Worm (Caenorhabditis elegans): ENCODE data around the gene spig-7.

Gene spig-7

ce11 chrV:1456614-1457013 lies 38.0 kb upstream of the spig-7 start:
- no peak for TF ChIP-seq flt-1 (GFP tag; IDR thresholded peaks at IDR 0.05)
- no peak for TF ChIP-seq tbx-37 (GFP tag; conservative IDR thresholded peaks at IDR 0.05)
- no peak for TF ChIP-seq tra-4 (tag; optimal IDR thresholded peaks at IDR 0.05)
- no peak for TF ChIP-seq ets-7 (tag; optimal IDR thresholded peaks at IDR 0.05)
- no peak for TF ChIP-seq B0310.2 (tag; optimal IDR thresholded peaks at IDR 0.05)
- TF ChIP-seq sea-1 (GFP tag; conservative IDR thresholded peaks at IDR 0.05), result no peak
- no peak for TF ChIP-seq scrt-1 (GFP tag; IDR thresholded peaks at IDR 0.05)

ce11 chrV:1459374-1459926 lies 35.1 kb upstream of the spig-7 start:
- TF ChIP-seq flt-1 (GFP tag; IDR thresholded peaks at IDR 0.05) (no peak), tbx-11 (GFP tag; IDR thresholded peaks at IDR 0.05) (no peak), hnd-1 (tag; optimal IDR thresholded peaks at IDR 0.05) (no peak)

ce11 chrV:1460069-1460468 lies 34.5 kb upstream of the spig-7 start, which contains the start of gene hacd-1:
hacd-1 (plus strand) TSS chrV:1460369.
- no peak for TF ChIP-seq hmg-4 (GFP tag; optimal IDR thresholded peaks at IDR 0.05)
- TF ChIP-seq tbx-37 (GFP tag; conservative IDR thresholded peaks at IDR 0.05), result no peak
- no peak for TF ChIP-seq B0310.2 (tag; optimal IDR thresholded peaks at IDR 0.05)
- no peak for TF ChIP-seq pes-1 (GFP tag; IDR thresholded peaks at IDR 0.05)
- no peak for TF ChIP-seq scrt-1 (GFP tag; IDR thresholded peaks at IDR 0.05)
- TF ChIP-seq hnd-1 (tag; optimal IDR thresholded peaks at IDR 0.05), result no peak
- TF ChIP-seq ceh-36 (tag; optimal IDR thresholded peaks at IDR 0.05), result no peak
- no peak for TF ChIP-seq ceh-13 (GFP tag; optimal IDR thresholded peaks at IDR 0.05)
- no peak for TF ChIP-seq ama-1 (optimal IDR thresholded peaks at IDR 0.05)
- TF ChIP-seq tra-4 (tag; optimal IDR thresholded peaks at IDR 0.05), result no peak
- no peak for TF ChIP-seq tbx-11 (GFP tag; IDR thresholded peaks at IDR 0.05)
- no peak for TF ChIP-seq aly-1 (tag; optimal IDR thresholded peaks at IDR 0.05)
- TF ChIP-seq sea-1 (GFP tag; conservative IDR thresholded peaks at IDR 0.05), result no peak
- TF ChIP-seq ets-7 (tag; optimal IDR thresholded peaks at IDR 0.05), result no peak
- TF ChIP-seq F13C5.2 (tag; optimal IDR thresholded peaks at IDR 0.05), result no peak

ce11 chrV:1464543-1465040 lies 30.0 kb upstream of the spig-7 start, which contains the start of the genes fpn-1.2 and pqn-54:
fpn-1.2 (minus strand) TSS chrV:1464699.
pqn-54 (plus strand) TSS chrV:1464990.
- TF ChIP-seq hmbx-1 (tag; optimal IDR thresholded peaks at IDR 0.05) (no peak), tbx-37 (GFP tag; conservative IDR thresholded peaks at IDR 0.05) (no peak), B0310.2 (tag; optimal IDR thresholded peaks at IDR 0.05) (no peak), F13C5.2 (tag; optimal IDR thresholded peaks at IDR 0.05) (no peak), ceh-13 (GFP tag; optimal IDR thresholded peaks at IDR 0.05) (no peak), hnd-1 (tag; optimal IDR thresholded peaks at IDR 0.05) (no peak), pes-1 (GFP tag; IDR thresholded peaks at IDR 0.05) (no peak), scrt-1 (GFP tag; IDR thresholded peaks at IDR 0.05) (no peak), hmg-4 (GFP tag; optimal IDR thresholded peaks at IDR 0.05) (no peak), sea-1 (GFP tag; conservative IDR thresholded peaks at IDR 0.05) (no peak), tra-4 (tag; optimal IDR thresholded peaks at IDR 0.05) (no peak), ceh-36 (tag; optimal IDR thresholded peaks at IDR 0.05) (no peak), aly-1 (tag; optimal IDR thresholded peaks at IDR 0.05) (no peak), flt-1 (GFP tag; IDR thresholded peaks at IDR 0.05) (no peak)

- TF ChIP-seq hmg-4 (GFP tag; optimal IDR thresholded peaks at IDR 0.05) (no peak), ceh-36 (tag; optimal IDR thresholded peaks at IDR 0.05) (no peak), scrt-1 (GFP tag; IDR thresholded peaks at IDR 0.05) (no peak), pes-1 (GFP tag; IDR thresholded peaks at IDR 0.05) (no peak), tbx-11 (GFP tag; IDR thresholded peaks at IDR 0.05) (no peak), aly-1 (tag; optimal IDR thresholded peaks at IDR 0.05) (no peak), sea-1 (GFP tag; conservative IDR thresholded peaks at IDR 0.05) (no peak), tra-4 (tag; optimal IDR thresholded peaks at IDR 0.05) (no peak), ama-1 (optimal IDR thresholded peaks at IDR 0.05) (no peak), ceh-13 (GFP tag; optimal IDR thresholded peaks at IDR 0.05) (no peak), ets-7 (tag; optimal IDR thresholded peaks at IDR 0.05) (no peak), hnd-1 (tag; optimal IDR thresholded peaks at IDR 0.05) (no peak), B0310.2 (tag; optimal IDR thresholded peaks at IDR 0.05) (no peak), F13C5.2 (tag; optimal IDR thresholded peaks at IDR 0.05) (no peak)
Observed at ce11 chrV:1465932-1466331, 28.6 kb upstream of the spig-7 start.

- TF ChIP-seq ama-1 (optimal IDR thresholded peaks at IDR 0.05) (no peak), B0310.2 (tag; optimal IDR thresholded peaks at IDR 0.05) (no peak), tra-4 (tag; optimal IDR thresholded peaks at IDR 0.05) (no peak), F13C5.2 (tag; optimal IDR thresholded peaks at IDR 0.05) (no peak), ceh-13 (GFP tag; optimal IDR thresholded peaks at IDR 0.05) (no peak)
Observed at ce11 chrV:1466949-1467348, 27.6 kb upstream of the spig-7 start.

ce11 chrV:1467444-1467843 lies 27.1 kb upstream of the spig-7 start, which contains the start of gene gid-8:
gid-8 (plus strand) TSS chrV:1467744.
- no peak for TF ChIP-seq tbx-37 (GFP tag; conservative IDR thresholded peaks at IDR 0.05)
- TF ChIP-seq tra-4 (tag; optimal IDR thresholded peaks at IDR 0.05), result no peak
- no peak for TF ChIP-seq tbx-11 (GFP tag; IDR thresholded peaks at IDR 0.05)
- TF ChIP-seq ceh-36 (tag; optimal IDR thresholded peaks at IDR 0.05), result no peak
- no peak for TF ChIP-seq hnd-1 (tag; optimal IDR thresholded peaks at IDR 0.05)
- TF ChIP-seq F13C5.2 (tag; optimal IDR thresholded peaks at IDR 0.05), result no peak
- TF ChIP-seq flt-1 (GFP tag; IDR thresholded peaks at IDR 0.05), result no peak
- TF ChIP-seq ama-1 (optimal IDR thresholded peaks at IDR 0.05), result no peak
- TF ChIP-seq B0310.2 (tag; optimal IDR thresholded peaks at IDR 0.05), result no peak
- TF ChIP-seq pes-1 (GFP tag; IDR thresholded peaks at IDR 0.05), result no peak
- no peak for TF ChIP-seq ets-7 (tag; optimal IDR thresholded peaks at IDR 0.05)
- TF ChIP-seq sea-1 (GFP tag; conservative IDR thresholded peaks at IDR 0.05), result no peak
- no peak for TF ChIP-seq aly-1 (tag; optimal IDR thresholded peaks at IDR 0.05)

ce11 chrV:1468905-1469304 lies 25.7 kb upstream of the spig-7 start:
- TF ChIP-seq pes-1 (GFP tag; IDR thresholded peaks at IDR 0.05) (no peak), scrt-1 (GFP tag; IDR thresholded peaks at IDR 0.05) (no peak)

Measured in whole organism, early embryonic.